Worm (Caenorhabditis elegans) whole organism, L3 larva: ENCODE measurements around the gene ZC513.3.

Experiments
- R02D3.7 ChIP-seq: fragments of 150-350 bp; optimal IDR thresholded peaks from 2 replicates; lab custom pipeline; 2014; ENCODE audit warnings: missing biosample characterization, missing genetic modification characterization
- ama-1 ChIP-seq: fragments of 150-350 bp; optimal IDR thresholded peaks from 2 replicates; lab custom pipeline; 2018
- ceh-16 ChIP-seq: sonication (generic microtip); optimal IDR thresholded peaks from 2 replicates; lab custom pipeline; 2017; ENCODE audit warnings: missing biosample characterization, missing genetic modification characterization
- ceh-82 ChIP-seq: fragments of 150-350 bp; optimal IDR thresholded peaks from 2 replicates; lab custom pipeline; 2014; ENCODE audit warnings: missing biosample characterization, missing genetic modification characterization
- daf-12 ChIP-seq: fragments of 150-350 bp; optimal IDR thresholded peaks from 2 replicates; lab custom pipeline; 2014; ENCODE audit warnings: missing biosample characterization, missing genetic modification reagents, missing genetic modification characterization
- egl-27 ChIP-seq: sonication (generic microtip); optimal IDR thresholded peaks from 4 replicates; lab custom pipeline; 2017; ENCODE audit warnings: missing biosample characterization, missing genetic modification reagents, missing genetic modification characterization
- egl-5 ChIP-seq: fragments of 150-350 bp; optimal IDR thresholded peaks from 2 replicates; lab custom pipeline; 2017; ENCODE audit warnings: missing biosample characterization, missing genetic modification reagents, missing genetic modification characterization, inconsistent platforms
- elt-1 ChIP-seq: fragments of 150-350 bp; optimal IDR thresholded peaks from 2 replicates; lab custom pipeline; 2014; ENCODE audit warnings: missing biosample characterization, missing genetic modification characterization
- elt-2 ChIP-seq: sonication (generic microtip); optimal IDR thresholded peaks from 2 replicates; lab custom pipeline; 2016; ENCODE audit warnings: missing genetic modification reagents, mild to moderate bottlenecking, missing genetic modification characterization, missing compliant biosample characterization
- elt-3 ChIP-seq, 3 experiments: fragments of 150-350 bp in 1 of 3; sonication (generic microtip) in 2 of 3; optimal IDR thresholded peaks; 2 replicates in 2 of 3; 4 replicates in 1 of 3; lab custom pipeline; 2014 to 2017; ENCODE audit warnings: missing biosample characterization in 3 of 3, missing genetic modification characterization in 3 of 3
- eor-1 ChIP-seq, 2 experiments: fragments of 150-350 bp; optimal IDR thresholded peaks; 2 replicates each; lab custom pipeline; 2014 to 2018; ENCODE audit warnings: missing biosample characterization in 2 of 2, missing genetic modification characterization in 2 of 2
- fkh-2 ChIP-seq: fragments of 150-350 bp; optimal IDR thresholded peaks from 2 replicates; lab custom pipeline; 2014; ENCODE audit warnings: missing biosample characterization, missing genetic modification reagents, missing genetic modification characterization
- fos-1 ChIP-seq: fragments of 150-350 bp; optimal IDR thresholded peaks from 2 replicates; lab custom pipeline; 2014; ENCODE audit warnings: missing biosample characterization, missing genetic modification characterization
- lin-15B ChIP-seq: fragments of 150-350 bp; optimal IDR thresholded peaks from 2 replicates; lab custom pipeline; 2014; ENCODE audit warnings: missing biosample characterization, missing genetic modification characterization
- lin-39 ChIP-seq: fragments of 150-350 bp; optimal IDR thresholded peaks from 2 replicates; lab custom pipeline; 2018; ENCODE audit warnings: missing biosample characterization, missing genetic modification reagents, missing genetic modification characterization
- lsy-12 ChIP-seq: sonication (generic microtip); optimal IDR thresholded peaks from 2 replicates; lab custom pipeline; 2016; ENCODE audit warnings: mild to moderate bottlenecking, missing genetic modification characterization, missing compliant biosample characterization
- mdl-1 ChIP-seq: fragments of 150-350 bp; optimal IDR thresholded peaks from 2 replicates; lab custom pipeline; 2014; ENCODE audit warnings: missing biosample characterization, missing genetic modification characterization
- mml-1 ChIP-seq: fragments of 150-350 bp; sonication (generic microtip); optimal IDR thresholded peaks from 3 replicates; lab custom pipeline; 2014; ENCODE audit warnings: missing biosample characterization, missing genetic modification characterization
- nfya-1 ChIP-seq: sonication (generic microtip); optimal IDR thresholded peaks from 2 replicates; lab custom pipeline; 2017; ENCODE audit warnings: missing genetic modification characterization, mild to moderate bottlenecking, missing compliant biosample characterization, antibody characterized with exemption, moderate library complexity; ENCODE audit not compliant: insufficient read depth
- nhr-12 ChIP-seq: fragments of 150-350 bp; optimal IDR thresholded peaks from 2 replicates; lab custom pipeline; 2014; ENCODE audit warnings: missing biosample characterization, missing genetic modification characterization
- nhr-237 ChIP-seq: fragments of 150-350 bp; optimal IDR thresholded peaks from 2 replicates; lab custom pipeline; 2014; ENCODE audit warnings: missing biosample characterization, missing genetic modification characterization
- nhr-28 ChIP-seq: fragments of 150-350 bp; optimal IDR thresholded peaks from 2 replicates; lab custom pipeline; 2014; ENCODE audit warnings: missing biosample characterization, missing genetic modification characterization
- nhr-43 ChIP-seq: sonication (generic microtip); optimal IDR thresholded peaks from 2 replicates; lab custom pipeline; 2016; ENCODE audit warnings: mild to moderate bottlenecking, missing genetic modification characterization, missing compliant biosample characterization; ENCODE audit not compliant: poor library complexity, severe bottlenecking
- nhr-67 ChIP-seq: fragments of 150-350 bp; optimal IDR thresholded peaks from 2 replicates; lab custom pipeline; 2014; ENCODE audit warnings: missing biosample characterization, missing genetic modification characterization
- nhr-76 ChIP-seq: fragments of 150-350 bp; sonication (generic microtip); optimal IDR thresholded peaks from 5 replicates; lab custom pipeline; 2014; ENCODE audit warnings: missing biosample characterization, missing genetic modification characterization
- nhr-77 ChIP-seq: fragments of 150-350 bp; optimal IDR thresholded peaks from 2 replicates; lab custom pipeline; 2014; ENCODE audit warnings: missing biosample characterization, missing genetic modification characterization
- pha-4 ChIP-seq: fragments of 150-350 bp; optimal IDR thresholded peaks from 2 replicates; lab custom pipeline; 2014; ENCODE audit warnings: missing biosample characterization, missing genetic modification reagents, missing genetic modification characterization
- pqm-1 ChIP-seq: fragments of 150-350 bp; optimal IDR thresholded peaks from 2 replicates; lab custom pipeline; 2017; ENCODE audit warnings: missing biosample characterization, missing genetic modification characterization, inconsistent platforms
- sea-2 ChIP-seq: fragments of 150-350 bp; sonication (generic microtip); optimal IDR thresholded peaks from 4 replicates; lab custom pipeline; 2014; ENCODE audit warnings: missing biosample characterization, missing genetic modification reagents, missing genetic modification characterization
- skn-1 ChIP-seq: fragments of 150-350 bp; optimal IDR thresholded peaks from 2 replicates; lab custom pipeline; 2014; ENCODE audit warnings: missing biosample characterization, missing genetic modification characterization
- snpc-4 ChIP-seq: fragments of 150-350 bp; optimal IDR thresholded peaks from 2 replicates; lab custom pipeline; 2014; ENCODE audit warnings: missing biosample characterization, missing genetic modification characterization
- unc-39 ChIP-seq: sonication (generic microtip); optimal IDR thresholded peaks from 4 replicates; lab custom pipeline; 2017; ENCODE audit warnings: missing biosample characterization, missing genetic modification characterization
- unc-62 ChIP-seq: fragments of 150-350 bp; sonication (generic microtip); optimal IDR thresholded peaks from 4 replicates; lab custom pipeline; 2014; ENCODE audit warnings: missing biosample characterization, missing genetic modification reagents, missing genetic modification characterization
- zag-1 ChIP-seq: fragments of 150-350 bp; optimal IDR thresholded peaks from 2 replicates; lab custom pipeline; 2014; ENCODE audit warnings: missing biosample characterization, missing genetic modification characterization
- ztf-4 ChIP-seq: fragments of 150-350 bp; optimal IDR thresholded peaks from 2 replicates; lab custom pipeline; 2014; ENCODE audit warnings: missing biosample characterization, missing genetic modification characterization

ZC513.3 gene

ce11 chrV:8050811-8051210 is 4.0 kb downstream of the ZC513.3 start, which contains the start of gene col-43:
col-43 (minus strand) TSS chrV:8050911.
- TF ChIP-seq daf-12 (tag; lab: Kevin White, UChicago) (no peak), skn-1 (tag; lab: Kevin White, UChicago) (no peak)

- no peak for TF ChIP-seq ama-1
- TF ChIP-seq sea-2 (GFP tag; lab: Kevin White, UChicago), result no peak
- no peak for TF ChIP-seq lsy-12 (tag; lab: Kevin White, UChicago)
- no peak for TF ChIP-seq pqm-1 (tag; lab: Kevin White, UChicago)
- TF ChIP-seq, all 47 proteins: peak for 0
Observed at ce11 chrV:8051851-8052250, 5.0 kb downstream of the ZC513.3 start, which contains the start of gene sth-1. sth-1 (plus strand) TSS chrV:8052151.

ce11 chrV:8054130-8054529 is 7.3 kb downstream of the ZC513.3 start, which contains the start of gene ZC513.2:
ZC513.2 (plus strand) TSS chrV:8054430.
- TF ChIP-seq mml-1 (tag; lab: Kevin White, UChicago) (no peak), egl-5 (tag; lab: Kevin White, UChicago) (no peak), unc-39 (tag; lab: Kevin White, UChicago) (no peak), nhr-43 (tag; lab: Kevin White, UChicago) (no peak), unc-62 (GFP tag; lab: Kevin White, UChicago) (no peak), ama-1 (no peak), mdl-1 (no peak), nhr-77 (tag; lab: Kevin White, UChicago) (no peak), lsy-12 (tag; lab: Kevin White, UChicago) (no peak), egl-27 (tag; lab: Kevin White, UChicago) (no peak), pha-4 (no peak), nfya-1 (no peak), snpc-4 (no peak), nhr-237 (tag; lab: Kevin White, UChicago) (no peak)

ce11 chrV:8055170-8055569 is 8.4 kb downstream of the ZC513.3 start:
- TF ChIP-seq nhr-43 (tag; lab: Kevin White, UChicago) (no peak), egl-5 (tag; lab: Kevin White, UChicago) (no peak), nhr-28 (tag; lab: Kevin White, UChicago) (no peak), eor-1 (tag; optimal IDR thresholded peaks at IDR 0.05; lab: Kevin White, UChicago) (no peak), ceh-16 (tag; lab: Kevin White, UChicago) (no peak), fkh-2 (tag; lab: Kevin White, UChicago) (no peak), daf-12 (tag; lab: Kevin White, UChicago) (no peak), snpc-4 (no peak), pha-4 (no peak), lsy-12 (tag; lab: Kevin White, UChicago) (no peak), elt-1 (tag; lab: Kevin White, UChicago) (no peak), zag-1 (no peak), ceh-82 (no peak), ztf-4 (tag; lab: Kevin White, UChicago) (no peak), nhr-76 (no peak), nhr-12 (tag; lab: Kevin White, UChicago) (no peak), lin-39 (tag; lab: Kevin White, UChicago) (no peak), elt-3 (tag; optimal IDR thresholded peaks at IDR 0.05; lab: Kevin White, UChicago) (no peak), unc-62 (GFP tag; lab: Kevin White, UChicago) (no peak), lin-15B (tag; lab: Kevin White, UChicago) (no peak)

- TF ChIP-seq elt-2 (tag; lab: Kevin White, UChicago), result no peak
- no peak for TF ChIP-seq R02D3.7
- TF ChIP-seq snpc-4, result no peak
- no peak for TF ChIP-seq fos-1 (tag; lab: Kevin White, UChicago)
- no peak for TF ChIP-seq zag-1
- no peak for TF ChIP-seq nhr-67 (tag; lab: Kevin White, UChicago)
- TF ChIP-seq, all 47 proteins: peak for 0
Observed at ce11 chrV:8058359-8058758, 11.6 kb downstream of the ZC513.3 start, which contains the start of gene str-138. str-138 (plus strand) TSS chrV:8058659.
